Worm (Caenorhabditis elegans) whole organism, L2 larva: ENCODE results near the gene ceh-90.

Experiments used
- ceh-16 ChIP-seq: fragments of 150-350 bp; optimal IDR thresholded peaks from 2 replicates; lab custom pipeline; 2014; ENCODE audit warnings: missing biosample characterization, missing genetic modification characterization
- ceh-82 ChIP-seq: fragments of 150-350 bp; optimal IDR thresholded peaks from 2 replicates; lab custom pipeline; 2014; ENCODE audit warnings: missing biosample characterization, missing genetic modification characterization
- nhr-129 ChIP-seq: fragments of 150-350 bp; optimal IDR thresholded peaks from 2 replicates; lab custom pipeline; 2014; ENCODE audit warnings: missing biosample characterization, missing genetic modification characterization

- no peak for TF ChIP-seq nhr-129 (tag; lab: Kevin White, UChicago)
- no peak for TF ChIP-seq ceh-16
- TF ChIP-seq ceh-82 (tag; lab: Kevin White, UChicago): no peak
Measured at ce11 chrX:14186466-14186865, 29.7 kb upstream of the ceh-90 start, which contains the start of gene ceh-36.
